Worm (Caenorhabditis elegans) whole organism, L1 larva: ENCODE measurements around the gene T07E3.3.

Source experiments
- C04F5.9 ChIP-seq: sonication (generic microtip); optimal IDR thresholded peaks from 2 replicates; lab custom pipeline; 2016; ENCODE audit warnings: missing genetic modification characterization, missing compliant biosample characterization
- C16A3.4 ChIP-seq: fragments of 150-350 bp; optimal IDR thresholded peaks from 2 replicates; lab custom pipeline; 2014; ENCODE audit warnings: missing biosample characterization, missing genetic modification characterization
- F16B12.6 ChIP-seq: fragments of 150-350 bp; optimal IDR thresholded peaks from 2 replicates; lab custom pipeline; 2014; ENCODE audit warnings: missing biosample characterization, missing genetic modification characterization
- Y116A8C.19 ChIP-seq: sonication (generic microtip); optimal IDR thresholded peaks from 2 replicates; lab custom pipeline; 2016; ENCODE audit warnings: missing compliant biosample characterization, missing genetic modification characterization, borderline replicate concordance
- aly-2 ChIP-seq: fragments of 150-350 bp; optimal IDR thresholded peaks from 2 replicates; lab custom pipeline; 2014; ENCODE audit warnings: missing biosample characterization, missing genetic modification characterization
- ama-1 ChIP-seq: fragments of 150-350 bp; optimal IDR thresholded peaks from 2 replicates; lab custom pipeline; 2014
- ceh-8 ChIP-seq: fragments of 200-800 bp; sonication (Bioruptor generic); optimal IDR thresholded peaks from 2 replicates; lab custom pipeline; 2018; ENCODE audit warnings: mild to moderate bottlenecking, missing genetic modification characterization, moderate library complexity, missing compliant biosample characterization
- ceh-82 ChIP-seq, 3 experiments: fragments of 150-350 bp in 1 of 3; sonication (generic microtip) in 2 of 3; optimal IDR thresholded peaks; 2 replicates each; lab custom pipeline; 2014 to 2017; ENCODE audit warnings: missing biosample characterization in 3 of 3, missing genetic modification characterization in 3 of 3
- ces-1 ChIP-seq: fragments of 150-350 bp; optimal IDR thresholded peaks from 2 replicates; lab custom pipeline; 2014; ENCODE audit warnings: missing biosample characterization, missing genetic modification reagents, missing genetic modification characterization
- dpl-1 ChIP-seq, 3 experiments: fragments of 150-350 bp in 2 of 3; sonication (generic microtip) in 1 of 3; optimal IDR thresholded peaks; 2 replicates each; lab custom pipeline; 2014 to 2017; ENCODE audit warnings: missing biosample characterization in 3 of 3, missing genetic modification characterization in 3 of 3, missing genetic modification reagents in 3 of 3
- dsc-1 ChIP-seq: sonication (generic microtip); optimal IDR thresholded peaks from 2 replicates; lab custom pipeline; 2016; ENCODE audit warnings: mild to moderate bottlenecking, missing genetic modification characterization, missing compliant biosample characterization
- efl-1 ChIP-seq, 4 experiments: fragments of 150-350 bp; optimal IDR thresholded peaks in 3 of 4; peaks in 1 of 4; 1 replicate in 1 of 4; 2 replicates in 3 of 4; lab custom pipeline; 2014; ENCODE audit warnings: missing biosample characterization in 2 of 4, missing genetic modification characterization in 2 of 4, missing genetic modification reagents in 2 of 4
- efl-3 ChIP-seq: fragments of 200-800 bp; sonication (Bioruptor generic); optimal IDR thresholded peaks from 2 replicates; lab custom pipeline; 2018; ENCODE audit warnings: mild to moderate bottlenecking, missing genetic modification characterization, missing compliant biosample characterization
- elt-3 ChIP-seq, 6 experiments: fragments of 150-350 bp in 1 of 6; sonication (generic microtip); optimal IDR thresholded peaks; 2 replicates each; lab custom pipeline; 2017 to 2018; ENCODE audit warnings: missing biosample characterization in 6 of 6, missing genetic modification characterization in 6 of 6, inconsistent platforms in 1 of 6
- fkh-10 ChIP-seq: sonication (generic microtip); optimal IDR thresholded peaks from 2 replicates; lab custom pipeline; 2017; ENCODE audit warnings: missing biosample characterization, missing genetic modification reagents, missing genetic modification characterization
- fkh-4 ChIP-seq: sonication (generic microtip); optimal IDR thresholded peaks from 2 replicates; lab custom pipeline; 2016; ENCODE audit warnings: missing compliant biosample characterization, missing genetic modification characterization, borderline replicate concordance
- fkh-8 ChIP-seq: sonication (generic microtip); optimal IDR thresholded peaks from 2 replicates; lab custom pipeline; 2016; ENCODE audit warnings: mild to moderate bottlenecking, missing genetic modification characterization, missing compliant biosample characterization
- fos-1 ChIP-seq: fragments of 150-350 bp; optimal IDR thresholded peaks from 2 replicates; lab custom pipeline; 2014; ENCODE audit warnings: missing biosample characterization, missing genetic modification characterization
- grh-1 ChIP-seq: fragments of 200-800 bp; sonication (Bioruptor generic); IDR thresholded peaks from 2 replicates; pipeline ENCODE4 v1.3.6; 2022; ENCODE audit warnings: missing genetic modification reagents, missing genetic modification characterization, missing compliant biosample characterization
- irx-1 ChIP-seq: sonication (generic microtip); optimal IDR thresholded peaks from 2 replicates; lab custom pipeline; 2016; ENCODE audit warnings: missing genetic modification characterization, missing compliant biosample characterization
- jun-1 ChIP-seq: fragments of 150-350 bp; optimal IDR thresholded peaks from 2 replicates; lab custom pipeline; 2014; ENCODE audit warnings: missing biosample characterization, missing genetic modification reagents, missing genetic modification characterization
- lin-15B ChIP-seq: fragments of 150-350 bp; sonication (generic microtip); optimal IDR thresholded peaks from 3 replicates; lab custom pipeline; 2014; ENCODE audit warnings: missing biosample characterization, missing genetic modification characterization
- lin-39 ChIP-seq: fragments of 150-350 bp; optimal IDR thresholded peaks from 2 replicates; lab custom pipeline; 2014; ENCODE audit warnings: missing biosample characterization, missing genetic modification reagents, missing genetic modification characterization
- lsy-2 ChIP-seq, 2 experiments: fragments of 150-350 bp; optimal IDR thresholded peaks; 2 replicates each; lab custom pipeline; 2014; ENCODE audit warnings: missing biosample characterization in 2 of 2, missing genetic modification characterization in 2 of 2
- mdl-1 ChIP-seq, 2 experiments: fragments of 150-350 bp; optimal IDR thresholded peaks; 2 replicates each; lab custom pipeline; 2014 to 2017; ENCODE audit warnings: missing biosample characterization in 2 of 2, missing genetic modification characterization in 2 of 2, inconsistent platforms in 1 of 2
- mef-2 ChIP-seq: fragments of 150-350 bp; optimal IDR thresholded peaks from 2 replicates; lab custom pipeline; 2014; ENCODE audit warnings: missing biosample characterization, missing genetic modification characterization
- nhr-47 ChIP-seq: sonication (generic microtip); optimal IDR thresholded peaks from 2 replicates; lab custom pipeline; 2016; ENCODE audit warnings: mild to moderate bottlenecking, missing genetic modification characterization, moderate library complexity, missing compliant biosample characterization
- nhr-71 ChIP-seq: sonication (generic microtip); optimal IDR thresholded peaks from 2 replicates; lab custom pipeline; 2016; ENCODE audit warnings: mild to moderate bottlenecking, missing genetic modification characterization, moderate library complexity, missing compliant biosample characterization
- nhr-76 ChIP-seq: sonication (generic microtip); optimal IDR thresholded peaks from 2 replicates; lab custom pipeline; 2017; ENCODE audit warnings: missing biosample characterization, missing genetic modification characterization
- nhr-84 ChIP-seq: sonication (generic microtip); optimal IDR thresholded peaks from 2 replicates; lab custom pipeline; 2017; ENCODE audit warnings: missing biosample characterization, missing genetic modification characterization
- nhr-85 ChIP-seq: sonication (generic microtip); peaks from one replicate; lab custom pipeline; 2016; ENCODE audit warnings: missing genetic modification characterization, inconsistent platforms, missing compliant biosample characterization
- nhr-90 ChIP-seq: sonication (generic microtip); optimal IDR thresholded peaks from 2 replicates; lab custom pipeline; 2016; ENCODE audit warnings: mild to moderate bottlenecking, missing genetic modification characterization, missing compliant biosample characterization; ENCODE audit not compliant: poor library complexity
- rnt-1 ChIP-seq: sonication (generic microtip); optimal IDR thresholded peaks from 2 replicates; lab custom pipeline; 2016; ENCODE audit warnings: mild to moderate bottlenecking, missing genetic modification characterization, moderate library complexity, missing compliant biosample characterization
- skn-1 ChIP-seq: fragments of 150-350 bp; optimal IDR thresholded peaks from 2 replicates; lab custom pipeline; 2014; ENCODE audit warnings: missing biosample characterization, missing genetic modification characterization
- sox-4 ChIP-seq: sonication (generic microtip); optimal IDR thresholded peaks from 2 replicates; lab custom pipeline; 2016; ENCODE audit warnings: missing genetic modification characterization, missing compliant biosample characterization
- tbx-2 ChIP-seq: sonication (generic microtip); optimal IDR thresholded peaks from 2 replicates; lab custom pipeline; 2016; ENCODE audit warnings: missing genetic modification characterization, missing compliant biosample characterization
- unc-62 ChIP-seq: fragments of 150-350 bp; optimal IDR thresholded peaks from 2 replicates; lab custom pipeline; 2014; ENCODE audit warnings: missing biosample characterization, missing genetic modification reagents, missing genetic modification characterization
- vab-15 ChIP-seq: sonication (generic microtip); optimal IDR thresholded peaks from 2 replicates; lab custom pipeline; 2017; ENCODE audit warnings: missing genotype, mild to moderate bottlenecking, missing genetic modification characterization, missing compliant biosample characterization
- zag-1 ChIP-seq: fragments of 150-350 bp; optimal IDR thresholded peaks from 2 replicates; lab custom pipeline; 2014; ENCODE audit warnings: missing biosample characterization, missing genetic modification characterization
- ztf-11 ChIP-seq, 2 experiments: sonication (generic microtip); optimal IDR thresholded peaks; 2 replicates each; lab custom pipeline; 2016 to 2017; ENCODE audit warnings: missing genetic modification characterization in 2 of 2, missing biosample characterization in 1 of 2, missing compliant biosample characterization in 1 of 2
- ztf-4 ChIP-seq: fragments of 150-350 bp; optimal IDR thresholded peaks from 2 replicates; lab custom pipeline; 2014; ENCODE audit warnings: missing biosample characterization, missing genetic modification characterization

Gene T07E3.3

ce11 chrIII:6873724-6874123, 30.0 kb upstream of the T07E3.3 start (continued):
- TF ChIP-seq ztf-4 (tag; lab: Kevin White, UChicago) (peak; percentile 42), nhr-85 (tag; lab: Kevin White, UChicago) (no peak), dsc-1 (tag; lab: Kevin White, UChicago) (peak; percentile 5), zag-1 (tag; lab: Kevin White, UChicago) (no peak), vab-15 (tag; lab: Kevin White, UChicago) (no peak), lsy-2 (tag; optimal IDR thresholded peaks at IDR 0.05; lab: Kevin White, UChicago) (peak; percentile 34 to 59), unc-62 (GFP tag; lab: Kevin White, UChicago) (no peak), C04F5.9 (tag; lab: Kevin White, UChicago) (no peak), rnt-1 (tag; lab: Kevin White, UChicago) (peak; percentile 75), Y116A8C.19 (tag; lab: Kevin White, UChicago) (no peak), ces-1 (GFP tag; lab: Kevin White, UChicago) (no peak), ceh-82 (tag; optimal IDR thresholded peaks at IDR 0.05; lab: Kevin White, UChicago) (peak in 1 of 3 experiments; percentile 16), C16A3.4 (tag; lab: Kevin White, UChicago) (no peak), dpl-1 (GFP tag; optimal IDR thresholded peaks at IDR 0.05; lab: Kevin White, UChicago) (no peak), efl-3 (GFP tag; lab: Kevin White, UChicago) (no peak), irx-1 (tag; lab: Kevin White, UChicago) (no peak), mef-2 (tag; lab: Kevin White, UChicago) (no peak)

ce11 chrIII:6880797-6881196, 22.9 kb upstream of the T07E3.3 start, which contains the start of gene K04C2.7:
Gene K04C2.7, plus strand, starts transcription at chrIII:6881097.
- TF ChIP-seq mdl-1 (tag; optimal IDR thresholded peaks at IDR 0.05; lab: Kevin White, UChicago) (no peak), sox-4 (tag; lab: Kevin White, UChicago) (no peak), Y116A8C.19 (tag; lab: Kevin White, UChicago) (no peak), dsc-1 (tag; lab: Kevin White, UChicago) (peak; percentile 2), tbx-2 (tag; lab: Kevin White, UChicago) (no peak), lin-15B (tag; lab: Kevin White, UChicago) (no peak), fkh-4 (tag; lab: Kevin White, UChicago) (no peak), F16B12.6 (no peak), skn-1 (tag; lab: Kevin White, UChicago) (no peak), ama-1 (lab: Kevin White, UChicago) (no peak), elt-3 (tag; optimal IDR thresholded peaks at IDR 0.05; lab: Kevin White, UChicago) (no peak), vab-15 (tag; lab: Kevin White, UChicago) (no peak), ztf-11 (tag; optimal IDR thresholded peaks at IDR 0.05; lab: Kevin White, UChicago) (no peak), fos-1 (no peak), efl-3 (GFP tag; lab: Kevin White, UChicago) (no peak), nhr-76 (tag; lab: Kevin White, UChicago) (no peak), C16A3.4 (tag; lab: Kevin White, UChicago) (no peak), fkh-8 (tag; lab: Kevin White, UChicago) (peak; percentile 49), nhr-90 (tag; lab: Kevin White, UChicago) (no peak), jun-1 (tag; lab: Kevin White, UChicago) (no peak), aly-2 (tag; lab: Kevin White, UChicago) (no peak), fkh-10 (no peak), grh-1 (no peak), nhr-47 (peak; percentile 4), ceh-8 (GFP tag; lab: Kevin White, UChicago) (peak; percentile 3), nhr-71 (peak; percentile 9), lin-39 (tag; lab: Kevin White, UChicago) (no peak)

- TF ChIP-seq nhr-85 (tag; lab: Kevin White, UChicago): peak; percentile 8
- TF ChIP-seq dsc-1 (tag; lab: Kevin White, UChicago): peak; percentile 56
- peak; percentile 63 for TF ChIP-seq fkh-8 (tag; lab: Kevin White, UChicago)
- TF ChIP-seq efl-1 (optimal IDR thresholded peaks at IDR 0.05; lab: Kevin White, UChicago): no peak
- TF ChIP-seq efl-1 (GFP tag; optimal IDR thresholded peaks at IDR 0.05 in 1 of 2; lab: Kevin White, UChicago): peak in 1 of 2 experiments; percentile 63
- no peak for TF ChIP-seq nhr-84 (tag; lab: Kevin White, UChicago)
- no peak for TF ChIP-seq nhr-76 (tag; lab: Kevin White, UChicago)
These were observed 21.9 kb upstream of the T07E3.3 start for ce11 chrIII:6881745-6882144.
